Worm (Caenorhabditis elegans) whole organism, L3 larva: ENCODE results near the gene asm-1.

Experiments used
- R02D3.7 ChIP-seq: fragments of 150-350 bp; optimal IDR thresholded peaks from 2 replicates; lab custom pipeline; 2014; ENCODE audit warnings: missing biosample characterization, missing genetic modification characterization
- ZK546.5 ChIP-seq: sonication (generic microtip); optimal IDR thresholded peaks from 2 replicates; lab custom pipeline; 2017; ENCODE audit warnings: missing biosample characterization, missing genetic modification characterization
- aly-2 ChIP-seq: fragments of 150-350 bp; optimal IDR thresholded peaks from 2 replicates; lab custom pipeline; 2014; ENCODE audit warnings: missing biosample characterization, missing genetic modification characterization
- ama-1 ChIP-seq: fragments of 150-350 bp; optimal IDR thresholded peaks from 2 replicates; lab custom pipeline; 2018
- ceh-28 ChIP-seq: fragments of 150-350 bp; optimal IDR thresholded peaks from 2 replicates; lab custom pipeline; 2014; ENCODE audit warnings: missing biosample characterization, missing genetic modification reagents, missing genetic modification characterization
- ceh-82 ChIP-seq: fragments of 150-350 bp; optimal IDR thresholded peaks from 2 replicates; lab custom pipeline; 2014; ENCODE audit warnings: missing biosample characterization, missing genetic modification characterization
- ceh-9 ChIP-seq: sonication (generic microtip); optimal IDR thresholded peaks from 2 replicates; lab custom pipeline; 2018; ENCODE audit warnings: missing biosample characterization, missing genetic modification characterization
- daf-12 ChIP-seq: fragments of 150-350 bp; optimal IDR thresholded peaks from 2 replicates; lab custom pipeline; 2014; ENCODE audit warnings: missing biosample characterization, missing genetic modification reagents, missing genetic modification characterization
- egl-27 ChIP-seq: sonication (generic microtip); optimal IDR thresholded peaks from 4 replicates; lab custom pipeline; 2017; ENCODE audit warnings: missing biosample characterization, missing genetic modification reagents, missing genetic modification characterization
- egl-5 ChIP-seq: fragments of 150-350 bp; optimal IDR thresholded peaks from 2 replicates; lab custom pipeline; 2017; ENCODE audit warnings: missing biosample characterization, missing genetic modification reagents, missing genetic modification characterization, inconsistent platforms
- elt-1 ChIP-seq: fragments of 150-350 bp; optimal IDR thresholded peaks from 2 replicates; lab custom pipeline; 2014; ENCODE audit warnings: missing biosample characterization, missing genetic modification characterization
- elt-2 ChIP-seq: sonication (generic microtip); optimal IDR thresholded peaks from 2 replicates; lab custom pipeline; 2016; ENCODE audit warnings: missing genetic modification reagents, mild to moderate bottlenecking, missing genetic modification characterization, missing compliant biosample characterization
- elt-3 ChIP-seq, 3 experiments: fragments of 150-350 bp in 1 of 3; sonication (generic microtip) in 2 of 3; optimal IDR thresholded peaks; 2 replicates in 2 of 3; 4 replicates in 1 of 3; lab custom pipeline; 2014 to 2017; ENCODE audit warnings: missing biosample characterization in 3 of 3, missing genetic modification characterization in 3 of 3
- fkh-10 ChIP-seq: sonication (generic microtip); optimal IDR thresholded peaks from 2 replicates; lab custom pipeline; 2017; ENCODE audit warnings: missing biosample characterization, missing genetic modification reagents, missing genetic modification characterization
- fos-1 ChIP-seq: fragments of 150-350 bp; optimal IDR thresholded peaks from 2 replicates; lab custom pipeline; 2014; ENCODE audit warnings: missing biosample characterization, missing genetic modification characterization
- hmg-11 ChIP-seq: sonication (generic microtip); optimal IDR thresholded peaks from 2 replicates; lab custom pipeline; 2016; ENCODE audit warnings: missing genetic modification characterization, missing compliant biosample characterization
- lin-15B ChIP-seq: fragments of 150-350 bp; optimal IDR thresholded peaks from 2 replicates; lab custom pipeline; 2014; ENCODE audit warnings: missing biosample characterization, missing genetic modification characterization
- lin-39 ChIP-seq: fragments of 150-350 bp; optimal IDR thresholded peaks from 2 replicates; lab custom pipeline; 2018; ENCODE audit warnings: missing biosample characterization, missing genetic modification reagents, missing genetic modification characterization
- mdl-1 ChIP-seq: fragments of 150-350 bp; optimal IDR thresholded peaks from 2 replicates; lab custom pipeline; 2014; ENCODE audit warnings: missing biosample characterization, missing genetic modification characterization
- mml-1 ChIP-seq: fragments of 150-350 bp; sonication (generic microtip); optimal IDR thresholded peaks from 3 replicates; lab custom pipeline; 2014; ENCODE audit warnings: missing biosample characterization, missing genetic modification characterization
- nfya-1 ChIP-seq: sonication (generic microtip); optimal IDR thresholded peaks from 2 replicates; lab custom pipeline; 2017; ENCODE audit warnings: missing genetic modification characterization, mild to moderate bottlenecking, missing compliant biosample characterization, antibody characterized with exemption, moderate library complexity; ENCODE audit not compliant: insufficient read depth
- nhr-12 ChIP-seq: fragments of 150-350 bp; optimal IDR thresholded peaks from 2 replicates; lab custom pipeline; 2014; ENCODE audit warnings: missing biosample characterization, missing genetic modification characterization
- nhr-23 ChIP-seq: fragments of 150-350 bp; optimal IDR thresholded peaks from 2 replicates; lab custom pipeline; 2014; ENCODE audit warnings: missing biosample characterization, missing genetic modification reagents, missing genetic modification characterization
- nhr-28 ChIP-seq: fragments of 150-350 bp; optimal IDR thresholded peaks from 2 replicates; lab custom pipeline; 2014; ENCODE audit warnings: missing biosample characterization, missing genetic modification characterization
- nhr-43 ChIP-seq: sonication (generic microtip); optimal IDR thresholded peaks from 2 replicates; lab custom pipeline; 2016; ENCODE audit warnings: mild to moderate bottlenecking, missing genetic modification characterization, missing compliant biosample characterization; ENCODE audit not compliant: poor library complexity, severe bottlenecking
- nhr-67 ChIP-seq: fragments of 150-350 bp; optimal IDR thresholded peaks from 2 replicates; lab custom pipeline; 2014; ENCODE audit warnings: missing biosample characterization, missing genetic modification characterization
- nhr-76 ChIP-seq: fragments of 150-350 bp; sonication (generic microtip); optimal IDR thresholded peaks from 5 replicates; lab custom pipeline; 2014; ENCODE audit warnings: missing biosample characterization, missing genetic modification characterization
- nhr-77 ChIP-seq: fragments of 150-350 bp; optimal IDR thresholded peaks from 2 replicates; lab custom pipeline; 2014; ENCODE audit warnings: missing biosample characterization, missing genetic modification characterization
- pha-4 ChIP-seq: fragments of 150-350 bp; optimal IDR thresholded peaks from 2 replicates; lab custom pipeline; 2014; ENCODE audit warnings: missing biosample characterization, missing genetic modification reagents, missing genetic modification characterization
- pqm-1 ChIP-seq: fragments of 150-350 bp; optimal IDR thresholded peaks from 2 replicates; lab custom pipeline; 2017; ENCODE audit warnings: missing biosample characterization, missing genetic modification characterization, inconsistent platforms
- sea-2 ChIP-seq: fragments of 150-350 bp; sonication (generic microtip); optimal IDR thresholded peaks from 4 replicates; lab custom pipeline; 2014; ENCODE audit warnings: missing biosample characterization, missing genetic modification reagents, missing genetic modification characterization
- tbx-2 ChIP-seq: sonication (generic microtip); optimal IDR thresholded peaks from 2 replicates; lab custom pipeline; 2016; ENCODE audit warnings: mild to moderate bottlenecking, missing genetic modification characterization, missing compliant biosample characterization
- unc-39 ChIP-seq: sonication (generic microtip); optimal IDR thresholded peaks from 4 replicates; lab custom pipeline; 2017; ENCODE audit warnings: missing biosample characterization, missing genetic modification characterization

The asm-1 gene

ce11 chrII:6888211-6888610 lies 21.7 kb upstream of the asm-1 start (continued):
- TF ChIP-seq lin-15B (tag; lab: Kevin White, UChicago) (no peak), mml-1 (tag; lab: Kevin White, UChicago) (no peak), elt-1 (tag; lab: Kevin White, UChicago) (no peak), egl-27 (tag; lab: Kevin White, UChicago) (no peak), unc-39 (tag; lab: Kevin White, UChicago) (no peak), ceh-9 (tag; lab: Kevin White, UChicago) (no peak), nfya-1 (tag; lab: Kevin White, UChicago) (peak; percentile 21), egl-5 (tag; lab: Kevin White, UChicago) (no peak), ZK546.5 (tag; lab: Kevin White, UChicago) (no peak), elt-2 (peak; percentile 66), ceh-28 (tag; lab: Kevin White, UChicago) (no peak), ama-1 (lab: Kevin White, UChicago) (peak; percentile 91), pqm-1 (tag; lab: Kevin White, UChicago) (peak; percentile 63), nhr-12 (tag; lab: Kevin White, UChicago) (no peak), sea-2 (no peak), ceh-82 (tag; lab: Kevin White, UChicago) (no peak), elt-3 (tag; optimal IDR thresholded peaks at IDR 0.05; lab: Kevin White, UChicago) (no peak), nhr-28 (tag; lab: Kevin White, UChicago) (no peak), nhr-77 (tag; lab: Kevin White, UChicago) (no peak), mdl-1 (tag; lab: Kevin White, UChicago) (no peak), R02D3.7 (tag; lab: Kevin White, UChicago) (no peak)
- TF ChIP-seq, all 47 proteins: peak for 11

- peak; percentile 56 for TF ChIP-seq ama-1 (lab: Kevin White, UChicago)
- no peak for TF ChIP-seq ceh-28 (tag; lab: Kevin White, UChicago)
- TF ChIP-seq nhr-23 (tag; lab: Kevin White, UChicago): no peak
- TF ChIP-seq daf-12 (tag; lab: Kevin White, UChicago): no peak
- no peak for TF ChIP-seq nhr-67
- TF ChIP-seq nhr-43 (tag; lab: Kevin White, UChicago): peak; percentile 66
- peak; percentile 28 for TF ChIP-seq lin-39
Measured at ce11 chrII:6888661-6889579, 21.0 kb upstream of the asm-1 start.

ce11 chrII:6889580-6889922 lies 20.3 kb upstream of the asm-1 start:
- no peak for TF ChIP-seq hmg-11
- no peak for TF ChIP-seq aly-2
- no peak for TF ChIP-seq elt-3 (tag; optimal IDR thresholded peaks at IDR 0.05; lab: Kevin White, UChicago)
- peak; percentile 78 for TF ChIP-seq ama-1 (lab: Kevin White, UChicago)
- TF ChIP-seq tbx-2: no peak
- no peak for TF ChIP-seq egl-5 (tag; lab: Kevin White, UChicago)
- TF ChIP-seq fos-1: peak; percentile 17
- TF ChIP-seq sea-2: no peak
- TF ChIP-seq, all 47 proteins: peak for 2

- no peak for TF ChIP-seq egl-27 (tag; lab: Kevin White, UChicago)
- peak; percentile 37 for TF ChIP-seq pha-4
- TF ChIP-seq mml-1 (tag; lab: Kevin White, UChicago): no peak
- TF ChIP-seq lin-39: peak; percentile 13
- peak; percentile 93 for TF ChIP-seq ama-1 (lab: Kevin White, UChicago)
- TF ChIP-seq unc-39 (tag; lab: Kevin White, UChicago): no peak
- peak; percentile 3 for TF ChIP-seq elt-2
- TF ChIP-seq fkh-10 (GFP tag; lab: Kevin White, UChicago): no peak
- no peak for TF ChIP-seq nhr-23 (tag; lab: Kevin White, UChicago)
- TF ChIP-seq nhr-43 (tag; lab: Kevin White, UChicago): no peak
- TF ChIP-seq nhr-76 (tag; lab: Kevin White, UChicago): no peak
- peak; percentile 9 for TF ChIP-seq nfya-1 (tag; lab: Kevin White, UChicago)
Measured at ce11 chrII:6890095-6890494, 19.8 kb upstream of the asm-1 start, which contains the start of gene acer-1. acer-1 (minus strand) TSS chrII:6890400.
